Worm (Caenorhabditis elegans) whole organism, L1 larva: ENCODE results near the gene nhr-98.

Source experiments
- aly-2 ChIP-seq: fragments of 150-350 bp; optimal IDR thresholded peaks from 2 replicates; lab custom pipeline; 2014; ENCODE audit warnings: missing biosample characterization, missing genetic modification characterization
- ces-1 ChIP-seq: fragments of 150-350 bp; optimal IDR thresholded peaks from 2 replicates; lab custom pipeline; 2014; ENCODE audit warnings: missing biosample characterization, missing genetic modification reagents, missing genetic modification characterization
- dpl-1 ChIP-seq, 3 experiments: fragments of 150-350 bp in 2 of 3; sonication (generic microtip) in 1 of 3; optimal IDR thresholded peaks; 2 replicates each; lab custom pipeline; 2014 to 2017; ENCODE audit warnings: missing biosample characterization in 3 of 3, missing genetic modification characterization in 3 of 3, missing genetic modification reagents in 3 of 3
- efl-1 ChIP-seq, 4 experiments: fragments of 150-350 bp; optimal IDR thresholded peaks in 3 of 4; peaks in 1 of 4; 1 replicate in 1 of 4; 2 replicates in 3 of 4; lab custom pipeline; 2014; ENCODE audit warnings: missing biosample characterization in 2 of 4, missing genetic modification characterization in 2 of 4, missing genetic modification reagents in 2 of 4
- elt-2 ChIP-seq: sonication (generic microtip); optimal IDR thresholded peaks from 2 replicates; lab custom pipeline; 2016; ENCODE audit warnings: missing genetic modification characterization, mild to moderate bottlenecking, inconsistent platforms, missing compliant biosample characterization, missing genetic modification reagents
- fos-1 ChIP-seq: fragments of 150-350 bp; optimal IDR thresholded peaks from 2 replicates; lab custom pipeline; 2014; ENCODE audit warnings: missing biosample characterization, missing genetic modification characterization
- lsy-2 ChIP-seq, 2 experiments: fragments of 150-350 bp; optimal IDR thresholded peaks; 2 replicates each; lab custom pipeline; 2014; ENCODE audit warnings: missing biosample characterization in 2 of 2, missing genetic modification characterization in 2 of 2
- nhr-90 ChIP-seq: sonication (generic microtip); optimal IDR thresholded peaks from 2 replicates; lab custom pipeline; 2016; ENCODE audit warnings: mild to moderate bottlenecking, missing genetic modification characterization, missing compliant biosample characterization; ENCODE audit not compliant: poor library complexity
- tlp-1 ChIP-seq: fragments of 150-350 bp; optimal IDR thresholded peaks from 2 replicates; lab custom pipeline; 2014; ENCODE audit warnings: missing biosample characterization, missing genetic modification characterization
- unc-98 ChIP-seq: fragments of 200-800 bp; sonication (Bioruptor generic); IDR thresholded peaks from 2 replicates; pipeline ENCODE4 v1.3.6; 2022; ENCODE audit warnings: missing genetic modification characterization, missing compliant biosample characterization

The nhr-98 gene

ce11 chrV:505191-505590, 51.5 kb downstream of the nhr-98 start, which contains the start of gene srlf-19:
Gene srlf-19 (plus strand): TSS chrV:505491.
- TF ChIP-seq nhr-90 (tag; lab: Kevin White, UChicago) (no peak), elt-2 (tag; lab: Kevin White, UChicago) (no peak), ces-1 (GFP tag; lab: Kevin White, UChicago) (no peak), dpl-1 (GFP tag; optimal IDR thresholded peaks at IDR 0.05; lab: Kevin White, UChicago) (no peak), fos-1 (no peak), efl-1 (optimal IDR thresholded peaks at IDR 0.05; lab: Kevin White, UChicago) (no peak), efl-1 (GFP tag; optimal IDR thresholded peaks at IDR 0.05 in 1 of 2; lab: Kevin White, UChicago) (no peak), tlp-1 (no peak), aly-2 (tag; lab: Kevin White, UChicago) (no peak), unc-98 (no peak), lsy-2 (tag; optimal IDR thresholded peaks at IDR 0.05; lab: Kevin White, UChicago) (no peak)
